Worm (Caenorhabditis elegans) whole organism, late embryonic: ENCODE results near the gene fbxc-19.
A peak's percentile ranks its signal among the peaks of the same experiment; 100 is the strongest.
"Not testable (repeated sequence)": the region's sequence is repeated elsewhere in the genome, so short reads cannot be mapped to it uniquely, and the experiment has no call there.

ENCODE experiments used
- C38D4.7 ChIP-seq: fragments of 200-800 bp; sonication (Bioruptor generic); optimal IDR thresholded peaks from 2 replicates; lab custom pipeline; 2018; ENCODE audit warnings: mild to moderate bottlenecking, missing genetic modification characterization, moderate library complexity, missing compliant biosample characterization
- K09A11.1 ChIP-seq: sonication (generic microtip); optimal IDR thresholded peaks from 2 replicates; lab custom pipeline; 2017; ENCODE audit warnings: antibody characterized with exemption, mild to moderate bottlenecking, missing genetic modification characterization, missing compliant biosample characterization; ENCODE audit not compliant: insufficient read depth
- ceh-14 ChIP-seq: sonication (generic microtip); optimal IDR thresholded peaks from 2 replicates; lab custom pipeline; 2016; ENCODE audit warnings: missing genotype, missing genetic modification characterization, missing compliant biosample characterization
- ceh-30 ChIP-seq: fragments of 150-350 bp; optimal IDR thresholded peaks from 2 replicates; lab custom pipeline; 2014; ENCODE audit warnings: missing biosample characterization, missing genetic modification characterization
- ceh-34 ChIP-seq: sonication (generic microtip); optimal IDR thresholded peaks from 2 replicates; lab custom pipeline; 2016; ENCODE audit warnings: mild to moderate bottlenecking, missing genetic modification characterization, missing compliant biosample characterization
- ceh-45 ChIP-seq: fragments of 200-800 bp; sonication (Bioruptor generic); IDR thresholded peaks from 2 replicates; pipeline ENCODE4 v1.3.6; 2022; ENCODE audit warnings: missing genetic modification reagents, missing genetic modification characterization, missing compliant biosample characterization
- ceh-6 ChIP-seq: fragments of 200-800 bp; sonication (Bioruptor generic); optimal IDR thresholded peaks from 2 replicates; lab custom pipeline; 2018; ENCODE audit warnings: mild to moderate bottlenecking, missing genetic modification characterization, missing compliant biosample characterization
- che-1 ChIP-seq: sonication (generic microtip); optimal IDR thresholded peaks from 2 replicates; lab custom pipeline; 2016; ENCODE audit warnings: mild to moderate bottlenecking, missing genetic modification characterization, missing compliant biosample characterization
- elt-2 ChIP-seq: sonication (generic microtip); optimal IDR thresholded peaks from 2 replicates; lab custom pipeline; 2016; ENCODE audit warnings: missing genetic modification reagents, missing genetic modification characterization, missing compliant biosample characterization
- eyg-1 ChIP-seq: sonication (generic microtip); optimal IDR thresholded peaks from 2 replicates; lab custom pipeline; 2016; ENCODE audit warnings: missing genotype, missing genetic modification characterization, missing compliant biosample characterization
- fkh-10 ChIP-seq: fragments of 150-350 bp; optimal IDR thresholded peaks from 2 replicates; lab custom pipeline; 2014; ENCODE audit warnings: missing biosample characterization, missing genetic modification reagents, missing genetic modification characterization
- gmeb-2 ChIP-seq: sonication (generic microtip); optimal IDR thresholded peaks from 2 replicates; lab custom pipeline; 2016; ENCODE audit warnings: missing genetic modification characterization, inconsistent platforms, missing compliant biosample characterization
- hlh-13 ChIP-seq: fragments of 200-800 bp; sonication (Bioruptor generic); optimal IDR thresholded peaks from 2 replicates; lab custom pipeline; 2018; ENCODE audit warnings: mild to moderate bottlenecking, missing genetic modification characterization, missing compliant biosample characterization
- hlh-30 ChIP-seq: sonication (generic microtip); optimal IDR thresholded peaks from 2 replicates; lab custom pipeline; 2017; ENCODE audit warnings: antibody characterized with exemption, missing genetic modification characterization, missing compliant biosample characterization; ENCODE audit not compliant: insufficient read depth
- lim-6 ChIP-seq: sonication (generic microtip); optimal IDR thresholded peaks from 2 replicates; lab custom pipeline; 2016; ENCODE audit warnings: missing genetic modification characterization, missing compliant biosample characterization
- lin-11 ChIP-seq: fragments of 200-800 bp; sonication (Bioruptor generic); optimal IDR thresholded peaks from 2 replicates; lab custom pipeline; 2018; ENCODE audit warnings: mild to moderate bottlenecking, missing genetic modification characterization, missing compliant biosample characterization
- mec-3 ChIP-seq: sonication (generic microtip); optimal IDR thresholded peaks from 2 replicates; lab custom pipeline; 2016; ENCODE audit warnings: borderline replicate concordance, missing genetic modification characterization, missing compliant biosample characterization
- nhr-11 ChIP-seq: fragments of 150-350 bp; optimal IDR thresholded peaks from 2 replicates; lab custom pipeline; 2014; ENCODE audit warnings: missing biosample characterization, missing genetic modification characterization
- pat-9 ChIP-seq: fragments of 200-800 bp; sonication (Bioruptor generic); optimal IDR thresholded peaks from 2 replicates; lab custom pipeline; 2018; ENCODE audit warnings: mild to moderate bottlenecking, missing genetic modification characterization, moderate library complexity, missing compliant biosample characterization
- pax-1 ChIP-seq: fragments of 150-350 bp; optimal IDR thresholded peaks from 2 replicates; lab custom pipeline; 2014; ENCODE audit warnings: missing biosample characterization, missing genetic modification characterization
- pros-1 ChIP-seq: fragments of 150-350 bp; optimal IDR thresholded peaks from 2 replicates; lab custom pipeline; 2014; ENCODE audit warnings: missing biosample characterization, missing genetic modification reagents, missing genetic modification characterization
- rnt-1 ChIP-seq: sonication (generic microtip); optimal IDR thresholded peaks from 2 replicates; lab custom pipeline; 2016; ENCODE audit warnings: missing genetic modification characterization, missing compliant biosample characterization
- sdc-2 ChIP-seq: sonication (generic microtip); optimal IDR thresholded peaks from 2 replicates; lab custom pipeline; 2016; ENCODE audit warnings: missing genotype, missing genetic modification characterization, missing compliant biosample characterization
- sox-2 ChIP-seq: fragments of 200-800 bp; sonication (Bioruptor generic); IDR thresholded peaks from 2 replicates; pipeline ENCODE4 v1.3.6; 2022; ENCODE audit warnings: missing genetic modification reagents, missing genetic modification characterization, missing compliant biosample characterization
- tbx-7 ChIP-seq: sonication (generic microtip); optimal IDR thresholded peaks from 2 replicates; lab custom pipeline; 2016; ENCODE audit warnings: missing genotype, missing genetic modification characterization, missing compliant biosample characterization
- unc-3 ChIP-seq, 2 experiments: fragments of 200-800 bp in 1 of 2; sonication (Bioruptor generic) in 1 of 2; sonication (generic microtip) in 1 of 2; conservative IDR thresholded peaks in 1 of 2; optimal IDR thresholded peaks in 1 of 2; 2 replicates each; pipeline versions ENCODE4 v1.3.6 to Lab custom; 2016 to 2022; ENCODE audit warnings: missing compliant biosample characterization in 2 of 2, missing genetic modification characterization in 2 of 2, missing genetic modification reagents in 1 of 2
- unc-42 ChIP-seq: sonication (generic microtip); optimal IDR thresholded peaks from 2 replicates; lab custom pipeline; 2016; ENCODE audit warnings: missing genotype, missing genetic modification characterization, missing compliant biosample characterization
- unc-55 ChIP-seq: sonication (generic microtip); optimal IDR thresholded peaks from 2 replicates; lab custom pipeline; 2017; ENCODE audit warnings: missing biosample characterization, missing genetic modification reagents, missing genetic modification characterization
- unc-86 ChIP-seq: sonication (generic microtip); optimal IDR thresholded peaks from 2 replicates; lab custom pipeline; 2016; ENCODE audit warnings: missing genetic modification characterization, missing compliant biosample characterization
- ztf-16 ChIP-seq: sonication (generic microtip); optimal IDR thresholded peaks from 2 replicates; lab custom pipeline; 2017; ENCODE audit warnings: missing genetic modification characterization, missing compliant biosample characterization

fbxc-19 gene

DNA sequence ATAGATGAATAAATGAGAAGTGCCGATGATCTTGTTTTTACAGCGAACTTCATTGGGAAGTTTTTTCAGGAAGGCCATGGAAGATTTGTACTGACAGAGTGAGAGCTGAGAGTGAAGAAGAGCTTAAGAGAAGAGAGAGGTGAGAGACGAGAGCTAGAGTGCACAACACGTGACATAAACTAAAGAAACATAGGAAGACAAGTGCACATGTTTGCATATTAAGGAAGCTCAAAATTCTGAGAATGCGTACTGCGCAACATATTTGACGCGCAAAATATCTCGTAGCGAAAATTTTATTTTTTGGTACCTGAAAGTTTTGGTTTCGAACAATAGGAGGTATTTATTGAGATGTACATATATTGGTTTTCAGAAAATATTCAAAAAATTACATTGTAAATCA is 12.1 kb upstream of the fbxc-19 start, which contains the start of gene C08F1.8:
TSS of gene C08F1.8 (minus strand) at position 101 of the 400 bp plus-strand sequence.
- peak; percentile 42 for TF ChIP-seq hlh-30 (tag; lab: Kevin White, UChicago)
- no peak for TF ChIP-seq unc-55 (GFP tag; lab: Kevin White, UChicago)

DNA sequence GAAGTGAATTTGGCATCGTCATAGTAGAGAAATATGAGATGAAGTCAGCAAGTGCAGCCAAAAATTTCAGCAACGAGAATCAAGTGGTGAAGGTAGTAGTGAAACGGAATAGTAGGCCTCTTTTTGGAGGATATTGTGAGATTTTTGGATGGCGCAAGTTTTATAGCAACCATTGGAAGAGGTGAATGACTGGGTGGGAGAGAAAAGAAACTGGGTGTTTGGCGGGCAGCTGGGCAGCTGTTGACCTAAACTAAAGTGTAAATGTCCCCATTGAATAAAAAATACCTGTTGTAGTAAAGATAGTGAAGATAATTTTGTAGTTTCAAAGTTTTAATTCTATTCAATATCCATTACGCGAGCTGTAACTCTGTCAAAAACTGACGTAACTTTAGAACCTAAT is 4.2 kb upstream of the fbxc-19 start:
- no peak for TF ChIP-seq pros-1 (tag; lab: Kevin White, UChicago)
- TF ChIP-seq tbx-7, result no peak
- no peak for TF ChIP-seq hlh-30 (tag; lab: Kevin White, UChicago)
- no peak for TF ChIP-seq eyg-1 (tag; lab: Kevin White, UChicago)
- no peak for TF ChIP-seq sdc-2 (tag; lab: Kevin White, UChicago)
- TF ChIP-seq ceh-30 (tag; lab: Kevin White, UChicago), result no peak
- TF ChIP-seq ceh-34, result no peak
- no peak for TF ChIP-seq unc-55 (GFP tag; lab: Kevin White, UChicago)
- TF ChIP-seq gmeb-2, result no peak
- TF ChIP-seq C38D4.7 (GFP tag; lab: Kevin White, UChicago), result no peak
- TF ChIP-seq lim-6 (tag; lab: Kevin White, UChicago), result no peak
- TF ChIP-seq ceh-45 (GFP tag; lab: Robert Waterston, UW), result no peak
- TF ChIP-seq pat-9 (tag; lab: Kevin White, UChicago), result no peak
- no peak for TF ChIP-seq elt-2 (tag; lab: Kevin White, UChicago)
- TF ChIP-seq pax-1 (tag; lab: Kevin White, UChicago), result no peak
- no peak for TF ChIP-seq che-1 (tag; lab: Kevin White, UChicago)
- TF ChIP-seq nhr-11 (tag; lab: Kevin White, UChicago), result no peak
- no peak for TF ChIP-seq rnt-1 (tag; lab: Kevin White, UChicago)
- TF ChIP-seq, all 69 proteins: peak for 0

DNA sequence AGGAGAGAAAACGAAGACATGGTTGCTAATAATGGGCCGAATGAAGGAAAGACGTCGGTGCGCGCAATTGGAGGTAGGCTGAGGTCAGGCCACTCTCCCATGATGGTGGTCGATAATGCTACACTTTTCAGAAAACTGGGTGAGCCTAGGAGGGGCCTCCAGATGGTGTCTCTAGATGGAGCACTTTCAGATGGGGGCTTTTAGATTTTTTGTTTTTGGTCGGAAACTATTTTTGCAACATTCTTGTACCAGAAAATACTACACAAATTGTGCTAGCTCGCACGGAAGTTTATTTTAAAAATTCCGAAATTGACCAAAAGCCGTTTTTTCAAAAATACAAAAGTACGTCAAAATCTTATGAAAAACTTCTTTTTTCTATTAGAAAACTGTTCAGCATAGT is 2.0 kb upstream of the fbxc-19 start, which contains the start of gene fbxb-10:
TSS of gene fbxb-10 (minus strand) at position 101 of the 400 bp plus-strand sequence.
- no peak for TF ChIP-seq eyg-1 (tag; lab: Kevin White, UChicago)
- TF ChIP-seq ztf-16 (tag; lab: Kevin White, UChicago), result no peak
- no peak for TF ChIP-seq ceh-14
- TF ChIP-seq unc-86, result no peak
- no peak for TF ChIP-seq unc-3 (GFP tag; conservative IDR thresholded peaks at IDR 0.05; lab: Robert Waterston, UW)
- TF ChIP-seq unc-3 (tag; optimal IDR thresholded peaks at IDR 0.05; lab: Kevin White, UChicago), result no peak
- no peak for TF ChIP-seq sox-2 (GFP tag; lab: Robert Waterston, UW)
- TF ChIP-seq gmeb-2, result no peak
- no peak for TF ChIP-seq K09A11.1
- no peak for TF ChIP-seq lin-11 (tag; lab: Kevin White, UChicago)
- no peak for TF ChIP-seq ceh-6 (GFP tag; lab: Kevin White, UChicago)
- no peak for TF ChIP-seq unc-42
- TF ChIP-seq ceh-45 (GFP tag; lab: Robert Waterston, UW), result no peak

DNA sequence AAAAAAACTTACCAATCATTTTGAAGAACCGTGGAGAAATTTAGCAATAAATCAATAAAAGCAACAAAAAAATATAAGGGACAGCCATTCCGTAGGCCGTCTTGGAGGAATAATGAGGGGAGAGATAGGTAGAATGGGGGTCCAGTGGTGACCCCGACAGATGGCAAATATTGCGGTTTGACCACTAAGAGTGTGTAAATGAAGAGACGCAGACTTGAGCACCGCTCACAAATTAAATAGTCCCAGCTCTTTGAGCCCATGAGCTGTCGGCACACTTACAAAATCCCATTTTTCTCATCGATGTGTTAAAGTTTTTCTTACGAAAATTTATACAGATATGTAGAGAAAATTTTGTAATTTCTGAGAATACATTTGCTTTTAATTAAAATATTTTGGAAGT is 495 bp downstream of the fbxc-19 start, which contains the start of gene fbxa-3:
TSS of gene fbxa-3 (minus strand) at position 101 of the 400 bp plus-strand sequence.
- TF ChIP-seq eyg-1 (tag; lab: Kevin White, UChicago) (no peak), elt-2 (tag; lab: Kevin White, UChicago) (no peak), ceh-14 (no peak)

DNA sequence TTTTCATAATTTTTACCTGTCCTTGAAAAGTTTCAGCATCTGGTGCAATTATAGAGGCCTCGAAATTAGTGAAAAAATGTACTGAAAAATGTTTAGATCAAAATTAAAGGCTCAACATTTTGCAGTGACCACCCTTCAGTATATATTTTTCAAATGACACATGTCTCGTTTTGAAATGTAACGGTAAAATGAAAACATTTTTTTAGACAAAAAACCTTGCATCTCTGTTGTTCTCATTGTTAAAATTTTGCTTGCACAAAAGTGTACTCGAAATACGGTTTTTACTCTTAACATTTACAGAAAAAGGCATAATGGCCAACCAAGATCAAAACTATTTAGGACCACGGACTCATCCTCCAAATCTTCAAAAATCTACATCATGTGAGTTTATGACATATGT is 4.0 kb downstream of the fbxc-19 start, which contains the start of gene math-41:
TSS of gene math-41 (plus strand) at position 301 of the 400 bp plus-strand sequence.
- TF ChIP-seq mec-3; fkh-10; rnt-1 (tag; lab: Kevin White, UChicago): not testable (repeated sequence)

DNA sequence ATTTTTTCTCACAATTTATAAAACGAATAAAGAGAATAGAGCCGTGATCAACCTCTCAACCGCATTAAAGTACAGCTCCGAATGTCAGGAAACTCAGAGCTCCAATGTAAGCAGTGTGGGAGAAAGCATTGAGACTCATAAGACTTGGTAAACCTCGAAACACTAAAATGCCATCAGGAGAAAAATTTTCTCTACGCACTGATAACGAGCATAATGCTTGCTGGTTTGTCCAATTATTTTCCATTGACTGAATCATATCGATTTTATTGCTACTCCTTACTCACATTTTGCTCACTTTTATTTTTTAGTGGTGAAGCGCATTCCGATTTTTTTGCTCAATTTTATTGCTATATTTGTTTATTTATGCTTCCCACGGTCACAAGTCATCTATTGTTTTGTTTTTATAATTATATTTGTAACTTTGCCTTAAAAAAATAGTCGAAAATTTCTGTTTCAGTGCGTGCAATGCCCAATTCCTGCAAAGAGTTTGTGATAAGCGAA is 10.0 kb downstream of the fbxc-19 start, which contains the start of gene math-40:
TSS of gene math-40 (plus strand) at position 451 of the 501 bp plus-strand sequence.
- TF ChIP-seq C38D4.7 (GFP tag; lab: Kevin White, UChicago) (no peak), unc-3 (GFP tag; conservative IDR thresholded peaks at IDR 0.05; lab: Robert Waterston, UW) (no peak), unc-3 (tag; optimal IDR thresholded peaks at IDR 0.05; lab: Kevin White, UChicago) (no peak), ceh-30 (tag; lab: Kevin White, UChicago) (no peak), hlh-13 (GFP tag; lab: Kevin White, UChicago) (no peak)
- TF ChIP-seq, all 69 proteins: peak for 0
